Fruit fly (Drosophila melanogaster) whole organism, wandering third instar larva: Measurements from ENCODE around the gene Notum.

Experiments used
- CG32264 ChIP-seq: fragments of 200-800 bp; sonication (Bioruptor generic); optimal IDR thresholded peaks from 2 replicates; lab custom pipeline; 2016; ENCODE audit warnings: missing biosample characterization, missing genetic modification characterization
- CG9705 ChIP-seq: fragments of 200-800 bp; sonication (Bioruptor generic); optimal IDR thresholded peaks from 2 replicates; lab custom pipeline; 2018; ENCODE audit warnings: missing biosample characterization, mild to moderate bottlenecking, missing genetic modification characterization
- CrebA ChIP-seq: fragments of 200-800 bp; sonication (Bioruptor generic); optimal IDR thresholded peaks from 2 replicates; lab custom pipeline; 2016; ENCODE audit warnings: missing biosample characterization, mild to moderate bottlenecking, missing genetic modification characterization, borderline replicate concordance
- Dfd ChIP-seq: fragments of >200 bp; optimal IDR thresholded peaks from 2 replicates; lab custom pipeline; 2017; ENCODE audit warnings: missing biosample characterization, missing genetic modification characterization
- GATAd ChIP-seq: sonication (Bioruptor generic); optimal IDR thresholded peaks from 2 replicates; lab custom pipeline; 2016; ENCODE audit warnings: missing biosample characterization, missing genetic modification characterization
- Hnf4 ChIP-seq: fragments of 200-800 bp; sonication (Bioruptor generic); optimal IDR thresholded peaks from 2 replicates; lab custom pipeline; 2016; ENCODE audit warnings: missing biosample characterization, mild to moderate bottlenecking, missing genetic modification characterization
- Hr78 ChIP-seq: fragments of >200 bp; optimal IDR thresholded peaks from 2 replicates; lab custom pipeline; 2017; ENCODE audit warnings: missing biosample characterization, missing genetic modification characterization
- Hr83 ChIP-seq: fragments of 200-300 bp; sonication (Bioruptor generic); optimal IDR thresholded peaks from 2 replicates; lab custom pipeline; 2016; ENCODE audit warnings: missing biosample characterization, mild to moderate bottlenecking, missing genetic modification characterization, moderate library complexity; ENCODE audit not compliant: poor library complexity, severe bottlenecking
- Jra ChIP-seq: sonication (Bioruptor generic); optimal IDR thresholded peaks from 2 replicates; lab custom pipeline; 2016; ENCODE audit warnings: missing biosample characterization, missing genetic modification characterization
- OdsH ChIP-seq: fragments of 200-800 bp; sonication (Bioruptor generic); optimal IDR thresholded peaks from 2 replicates; lab custom pipeline; 2016; ENCODE audit warnings: missing biosample characterization, mild to moderate bottlenecking, missing genetic modification characterization
- Sp1 ChIP-seq: fragments of 200-800 bp; sonication (Bioruptor generic); optimal IDR thresholded peaks from 3 replicates; lab custom pipeline; 2019; ENCODE audit warnings: missing biosample characterization, mild to moderate bottlenecking, missing genetic modification characterization, moderate library complexity
- br ChIP-seq: fragments of 200-800 bp; sonication (Bioruptor generic); optimal IDR thresholded peaks from 2 replicates; lab custom pipeline; 2016; ENCODE audit warnings: missing biosample characterization, missing genetic modification characterization
- brk ChIP-seq: fragments of 200-800 bp; sonication (Bioruptor generic); optimal IDR thresholded peaks from 2 replicates; lab custom pipeline; 2016; ENCODE audit warnings: missing biosample characterization, mild to moderate bottlenecking, missing genetic modification characterization
- dl ChIP-seq, 2 experiments: fragments of 175-275, 200-275 bp in 1 of 2; fragments of 200-275 bp in 1 of 2; sonication (Bioruptor generic); optimal IDR thresholded peaks; lab custom pipeline; 2018; ENCODE audit warnings: mild to moderate bottlenecking in 2 of 2, missing biosample characterization in 2 of 2, missing genetic modification characterization in 2 of 2, moderate library complexity in 2 of 2; ENCODE audit not compliant: partially characterized antibody in 2 of 2, insufficient read depth in 1 of 2
- dsf ChIP-seq: sonication (Bioruptor generic); optimal IDR thresholded peaks from 2 replicates; lab custom pipeline; 2016; ENCODE audit warnings: missing biosample characterization, missing genetic modification characterization, borderline replicate concordance
- foxo ChIP-seq, 2 experiments: fragments of 200-800 bp; sonication (Bioruptor generic); optimal IDR thresholded peaks; 2 replicates in 1 of 2; 3 replicates in 1 of 2; lab custom pipeline; 2016 to 2017; ENCODE audit warnings: missing biosample characterization in 2 of 2, missing genetic modification characterization in 2 of 2
- fru ChIP-seq: fragments of 200-800 bp; sonication (Bioruptor generic); optimal IDR thresholded peaks from 3 replicates; lab custom pipeline; 2016; ENCODE audit warnings: missing biosample characterization, mild to moderate bottlenecking, missing genetic modification characterization
- h ChIP-seq: fragments of 200-800 bp; sonication (Bioruptor generic); optimal IDR thresholded peaks from 3 replicates; lab custom pipeline; 2016; ENCODE audit warnings: missing biosample characterization, mild to moderate bottlenecking, missing genetic modification characterization
- jim ChIP-seq: fragments of 175-275, 200-325 bp; sonication (Bioruptor generic); optimal IDR thresholded peaks from 2 replicates; lab custom pipeline; 2016; ENCODE audit warnings: missing biosample characterization, mild to moderate bottlenecking, missing genetic modification characterization
- lola ChIP-seq: fragments of >200 bp; optimal IDR thresholded peaks from 2 replicates; lab custom pipeline; 2017; ENCODE audit warnings: missing biosample characterization, missing genetic modification characterization
- psq ChIP-seq: fragments of 200-800 bp; sonication (Bioruptor generic); optimal IDR thresholded peaks from 3 replicates; lab custom pipeline; 2017; ENCODE audit warnings: missing biosample characterization, mild to moderate bottlenecking, missing genetic modification characterization, moderate library complexity
- rgr ChIP-seq: fragments of 200-800 bp; sonication (Bioruptor generic); optimal IDR thresholded peaks from 3 replicates; lab custom pipeline; 2016; ENCODE audit warnings: missing biosample characterization, mild to moderate bottlenecking, missing genetic modification characterization
- sage ChIP-seq: fragments of 200-800 bp; sonication (Bioruptor generic); optimal IDR thresholded peaks from 2 replicates; lab custom pipeline; 2016; ENCODE audit warnings: missing biosample characterization, mild to moderate bottlenecking, missing genetic modification characterization
- sv ChIP-seq: fragments of 200-800 bp; sonication (Bioruptor generic); optimal IDR thresholded peaks from 3 replicates; lab custom pipeline; 2016; ENCODE audit warnings: missing biosample characterization, missing genetic modification characterization
- tai ChIP-seq: sonication (Bioruptor generic); optimal IDR thresholded peaks from 2 replicates; lab custom pipeline; 2016; ENCODE audit warnings: missing biosample characterization, missing genetic modification characterization
- usp ChIP-seq: fragments of >200 bp; optimal IDR thresholded peaks from 2 replicates; lab custom pipeline; 2017; ENCODE audit warnings: missing biosample characterization, missing genetic modification characterization
- woc ChIP-seq: sonication (Bioruptor generic); optimal IDR thresholded peaks from 2 replicates; lab custom pipeline; 2016; ENCODE audit warnings: missing biosample characterization, mild to moderate bottlenecking, missing genetic modification characterization

Notum gene

DNA sequence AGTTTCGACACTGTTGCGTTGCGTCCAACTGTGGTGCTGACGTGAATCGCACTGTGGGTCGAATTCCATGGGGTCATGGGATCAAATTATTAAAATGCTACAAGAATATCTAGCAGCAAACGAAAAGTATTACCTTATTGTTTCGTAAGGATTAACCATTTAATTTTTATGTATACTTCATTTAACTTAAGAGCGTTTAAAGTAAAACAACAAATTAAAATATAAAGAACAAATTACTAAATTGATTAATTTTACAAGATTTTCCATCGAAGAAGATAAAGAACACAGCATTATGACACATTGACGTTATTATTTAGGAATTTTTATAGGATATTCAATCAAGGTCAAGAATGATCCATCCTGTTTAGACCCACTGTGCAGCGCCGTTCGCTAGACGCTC is 30.8 kb downstream of the Notum start:
- TF ChIP-seq Hnf4 (GFP tag; lab: Kevin White, UChicago) (no peak), sv (GFP tag; lab: Kevin White, UChicago) (peak; percentile 2), h (GFP tag; lab: Kevin White, UChicago) (peak; percentile 13), woc (GFP tag; lab: Kevin White, UChicago) (no peak), foxo (GFP tag; optimal IDR thresholded peaks at IDR 0.05; lab: Kevin White, UChicago) (peak in 1 of 2 experiments; percentile 24), CG32264 (GFP tag; lab: Kevin White, UChicago) (no peak)
- TF ChIP-seq, all 38 proteins: peak for 3

DNA sequence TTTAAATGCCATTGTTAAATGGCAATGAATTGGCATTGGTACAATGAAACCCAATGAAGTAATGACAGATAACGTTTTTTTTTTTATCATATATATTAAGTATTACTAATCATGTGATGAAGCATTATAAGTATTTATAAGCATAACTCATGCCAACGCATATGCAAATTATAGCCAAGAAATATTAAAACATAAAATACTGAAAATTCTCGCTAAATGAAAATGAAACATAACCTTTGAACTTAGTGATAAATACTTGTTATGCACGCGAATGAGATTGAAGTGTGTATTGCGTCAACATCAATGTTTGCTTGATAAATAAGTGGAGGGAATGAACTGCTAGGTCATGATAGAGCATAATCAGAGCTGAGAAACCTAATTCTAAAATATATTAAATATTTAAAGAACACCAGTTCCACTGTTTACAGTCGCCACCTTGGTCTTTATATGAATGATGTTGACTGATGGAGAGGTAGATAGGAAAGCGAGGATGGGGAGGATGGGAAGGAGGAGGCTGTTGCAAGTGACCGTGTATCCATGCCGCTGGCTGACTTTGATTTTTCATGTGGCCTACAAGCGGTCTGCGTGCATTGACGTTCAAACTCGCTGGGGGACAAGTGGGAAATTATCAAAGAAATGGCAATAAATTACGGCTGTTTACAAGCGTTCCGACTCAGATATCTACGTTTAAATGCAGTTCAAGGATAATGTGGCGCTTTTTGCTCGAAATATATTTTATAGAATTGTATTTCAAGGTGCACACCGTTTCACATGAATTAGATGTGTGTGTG is 33.0 kb downstream of the Notum start:
- TF ChIP-seq Sp1 (GFP tag; lab: Kevin White, UChicago) (no peak), Hr78 (GFP tag; lab: Kevin White, UChicago) (no peak), dl (GFP tag; optimal IDR thresholded peaks at IDR 0.05; lab: Kevin White, UChicago; ENCODE audit: insufficient read depth in 1 of 2, partially characterized antibody in 2 of 2) (no peak), GATAd (GFP tag; lab: Kevin White, UChicago) (no peak), dsf (no peak), sage (GFP tag; lab: Kevin White, UChicago) (no peak), brk (GFP tag; lab: Kevin White, UChicago) (no peak), Jra (GFP tag; lab: Kevin White, UChicago) (no peak), Hr83 (GFP tag; lab: Kevin White, UChicago) (no peak), rgr (GFP tag; lab: Kevin White, UChicago) (no peak), CrebA (GFP tag; lab: Kevin White, UChicago) (no peak)

DNA sequence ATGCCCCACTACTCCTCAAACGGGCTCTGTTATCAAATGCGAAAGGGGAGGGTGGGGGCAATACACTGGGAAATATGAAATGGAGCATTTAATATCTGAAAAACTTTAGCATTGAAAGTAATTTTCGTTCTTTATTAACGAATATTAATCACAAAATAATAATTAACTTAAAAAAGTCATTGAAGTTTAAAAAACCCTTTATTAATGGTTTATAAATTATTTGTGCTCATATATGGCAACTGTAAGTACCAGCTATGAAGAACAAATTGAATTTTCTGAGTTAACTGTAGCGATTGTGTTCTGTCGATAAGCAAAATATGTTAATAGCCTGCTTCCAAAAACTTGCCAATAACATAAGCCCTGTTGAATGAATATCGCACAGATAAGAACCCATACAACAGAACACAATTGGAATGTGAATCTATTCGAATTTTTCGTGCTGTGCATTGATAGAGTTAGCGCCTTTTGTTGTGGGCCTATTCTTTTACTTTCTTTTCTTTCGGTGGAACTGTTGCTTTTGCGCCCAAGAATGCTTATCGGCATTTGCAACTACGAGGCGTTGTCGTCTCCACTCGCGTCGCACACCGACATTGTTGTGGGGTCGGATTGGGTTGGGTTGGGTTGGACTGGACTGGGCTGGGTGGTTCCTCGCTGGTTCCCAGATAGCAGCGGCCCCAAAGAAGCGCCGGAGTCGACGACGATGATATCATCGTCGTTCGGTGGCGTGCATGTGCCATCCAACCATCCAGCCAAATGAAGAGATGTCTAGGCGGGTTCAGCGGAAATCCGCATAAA is 37.7 kb downstream of the Notum start:
- no peak for TF ChIP-seq tai
- peak; percentile 29 for TF ChIP-seq OdsH
- TF ChIP-seq sv (GFP tag; lab: Kevin White, UChicago) = peak; percentile 22
- TF ChIP-seq Dfd (GFP tag; lab: Kevin White, UChicago) = no peak
- peak in 1 of 2 experiments; percentile 53 for TF ChIP-seq foxo (GFP tag; optimal IDR thresholded peaks at IDR 0.05; lab: Kevin White, UChicago)
- peak; percentile 6 for TF ChIP-seq fru (GFP tag; lab: Kevin White, UChicago)
- TF ChIP-seq jim (GFP tag; lab: Kevin White, UChicago) = no peak
- TF ChIP-seq rgr (GFP tag; lab: Kevin White, UChicago) = peak; percentile 5
- peak; percentile 32 for TF ChIP-seq h (GFP tag; lab: Kevin White, UChicago)
- TF ChIP-seq br (GFP tag; lab: Kevin White, UChicago) = no peak
- no peak for TF ChIP-seq CG9705 (GFP tag; lab: Kevin White, UChicago)
- TF ChIP-seq psq (GFP tag; lab: Kevin White, UChicago) = peak; percentile 36

DNA sequence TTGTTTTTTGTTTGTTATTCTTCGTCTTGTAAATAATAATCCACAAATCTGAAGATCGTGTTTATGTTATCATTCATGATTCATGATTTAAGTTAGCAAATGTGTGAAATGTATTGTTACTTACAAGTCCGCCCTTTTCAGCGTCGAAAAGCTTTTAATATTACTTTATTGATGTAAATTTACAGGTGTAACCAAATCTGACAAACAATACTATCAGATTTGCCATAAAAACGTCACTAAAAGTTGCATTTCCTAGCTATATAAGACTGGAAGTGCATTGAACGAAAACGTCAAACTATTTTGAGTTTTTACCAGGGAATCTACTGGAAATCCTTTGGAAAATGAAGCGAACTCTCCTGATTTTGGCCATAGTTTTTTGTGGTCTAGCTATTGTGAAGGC is 59.0 kb downstream of the Notum start, which contains the start of gene CG33258:
CG33258 (plus strand) TSS at position 301 of the 400 bp plus-strand sequence.
- TF ChIP-seq Dfd (GFP tag; lab: Kevin White, UChicago) = no peak
- no peak for TF ChIP-seq CG9705 (GFP tag; lab: Kevin White, UChicago)
- no peak for TF ChIP-seq Hnf4 (GFP tag; lab: Kevin White, UChicago)
- no peak for TF ChIP-seq lola (GFP tag; lab: Kevin White, UChicago)
- TF ChIP-seq GATAd (GFP tag; lab: Kevin White, UChicago) = no peak
- no peak for TF ChIP-seq usp (GFP tag; lab: Kevin White, UChicago)
- TF ChIP-seq CrebA (GFP tag; lab: Kevin White, UChicago) = no peak
- TF ChIP-seq br (GFP tag; lab: Kevin White, UChicago) = no peak
- no peak for TF ChIP-seq sv (GFP tag; lab: Kevin White, UChicago)
- TF ChIP-seq brk (GFP tag; lab: Kevin White, UChicago) = no peak
- TF ChIP-seq Jra (GFP tag; lab: Kevin White, UChicago) = no peak
- TF ChIP-seq tai = no peak
- no peak for TF ChIP-seq dl (GFP tag; optimal IDR thresholded peaks at IDR 0.05; lab: Kevin White, UChicago; ENCODE audit: insufficient read depth in 1 of 2, partially characterized antibody in 2 of 2)
- TF ChIP-seq dsf = no peak
- TF ChIP-seq Hr83 (GFP tag; lab: Kevin White, UChicago) = no peak
